Fruit fly (Drosophila melanogaster) whole organism, embryonic: Measurements from ENCODE around the gene topi.

Experiments used
- Ada2b ChIP-seq: fragments of 200-800 bp; sonication (Bioruptor generic); IDR thresholded peaks from 2 replicates; pipeline ENCODE4 v1.3.6; 2022; ENCODE audit warnings: missing biosample characterization, missing genetic modification characterization
- Aef1 ChIP-seq: fragments of 200-800 bp; sonication (Bioruptor generic); IDR thresholded peaks from 3 replicates; pipeline ENCODE4 v1.3.6; 2022; ENCODE audit warnings: missing biosample characterization, missing genetic modification characterization
- B-H1 ChIP-seq: fragments of 200-800 bp; sonication (Bioruptor generic); IDR thresholded peaks from 3 replicates; pipeline ENCODE4 v1.3.6; 2022; ENCODE audit warnings: missing biosample characterization, missing genetic modification characterization
- Bdp1 ChIP-seq: fragments of 200-800 bp; sonication (Bioruptor generic); optimal IDR thresholded peaks from 3 replicates; lab custom pipeline; 2016; ENCODE audit warnings: missing biosample characterization, missing genetic modification characterization
- Blimp-1 ChIP-seq: fragments of 200-800 bp; sonication (Bioruptor generic); optimal IDR thresholded peaks from 3 replicates; lab custom pipeline; 2018; ENCODE audit warnings: missing biosample characterization, missing genetic modification characterization, mild to moderate bottlenecking, moderate library complexity, missing genetic modification reagents
- BtbVII ChIP-seq: fragments of 200-800 bp; sonication (Bioruptor generic); optimal IDR thresholded peaks from 3 replicates; lab custom pipeline; 2017; ENCODE audit warnings: missing biosample characterization, mild to moderate bottlenecking, missing genetic modification characterization
- CG12236 ChIP-seq: fragments of 200-800 bp; sonication (Bioruptor generic); optimal IDR thresholded peaks from 2 replicates; lab custom pipeline; 2016; ENCODE audit warnings: missing biosample characterization, missing genetic modification characterization
- CG12744 ChIP-seq: fragments of 200-800 bp; sonication (Bioruptor generic); optimal IDR thresholded peaks from 2 replicates; lab custom pipeline; 2016; ENCODE audit warnings: missing biosample characterization, missing genetic modification characterization
- CG12942 ChIP-seq: fragments of 200-800 bp; sonication (Bioruptor generic); optimal IDR thresholded peaks from 3 replicates; lab custom pipeline; 2016; ENCODE audit warnings: missing biosample characterization, missing genetic modification characterization
- CG13624 ChIP-seq: fragments of 200-800 bp; sonication (Bioruptor generic); optimal IDR thresholded peaks from 2 replicates; lab custom pipeline; 2016; ENCODE audit warnings: missing biosample characterization, missing genetic modification characterization
- CG14014 ChIP-seq: fragments of 200-800 bp; sonication (Bioruptor generic); IDR thresholded peaks from 2 replicates; pipeline ENCODE4 v1.3.6; 2022; ENCODE audit warnings: missing biosample characterization, missing genetic modification characterization
- CG15269 ChIP-seq: fragments of 200-800 bp; sonication (Bioruptor generic); optimal IDR thresholded peaks from 2 replicates; lab custom pipeline; 2018; ENCODE audit warnings: missing biosample characterization, mild to moderate bottlenecking, missing genetic modification characterization, moderate library complexity
- CG15479 ChIP-seq: fragments of 200-800 bp; sonication (Bioruptor generic); optimal IDR thresholded peaks from 3 replicates; lab custom pipeline; 2019; ENCODE audit warnings: missing biosample characterization, mild to moderate bottlenecking, missing genetic modification characterization, moderate library complexity
- CG2712 ChIP-seq: fragments of 200-800 bp; optimal IDR thresholded peaks from 3 replicates; lab custom pipeline; 2019; ENCODE audit warnings: missing biosample characterization, mild to moderate bottlenecking, missing genetic modification characterization, moderate library complexity
- CG34224 ChIP-seq: fragments of 200-800 bp; sonication (Bioruptor generic); IDR thresholded peaks from 3 replicates; pipeline ENCODE4 v1.3.6; 2022; ENCODE audit warnings: missing biosample characterization, missing genetic modification characterization; ENCODE audit not compliant: partially characterized antibody
- CG3726 ChIP-seq: fragments of 200-800 bp; sonication (Bioruptor generic); IDR thresholded peaks from 3 replicates; pipeline ENCODE4, ENCODE4 v1.3.6; 2022; ENCODE audit warnings: missing biosample characterization, missing genetic modification characterization
- CG43689 ChIP-seq: fragments of 200-800 bp; sonication (Bioruptor generic); IDR thresholded peaks from 2 replicates; pipeline ENCODE4 v1.3.6; 2022; ENCODE audit warnings: missing biosample characterization, missing genetic modification characterization
- CG6791 ChIP-seq: fragments of 200-800 bp; sonication (Bioruptor generic); IDR thresholded peaks from 3 replicates; pipeline ENCODE4 v1.3.6; 2022; ENCODE audit warnings: missing biosample characterization, missing genetic modification characterization; ENCODE audit not compliant: partially characterized antibody
- CG8478 ChIP-seq: fragments of >200 bp; optimal IDR thresholded peaks from 2 replicates; lab custom pipeline; 2018
- CG9215 ChIP-seq: fragments of 200-800 bp; sonication (Bioruptor generic); IDR thresholded peaks from 2 replicates; pipeline ENCODE4 v1.3.6; 2022; ENCODE audit warnings: missing biosample characterization, missing genetic modification characterization
- CG9932 ChIP-seq: fragments of 200-800 bp; sonication (Bioruptor generic); IDR thresholded peaks from 2 replicates; pipeline ENCODE4 v1.3.6; 2022; ENCODE audit warnings: missing biosample characterization, missing genetic modification characterization
- Dip3 ChIP-seq: fragments of 200-800 bp; sonication (Bioruptor generic); optimal IDR thresholded peaks from 3 replicates; lab custom pipeline; 2016; ENCODE audit warnings: missing biosample characterization, missing genetic modification characterization
- Eip74EF ChIP-seq, 2 experiments: fragments of 200-800 bp in 1 of 2; fragments of >200 bp in 1 of 2; sonication (Bioruptor generic) in 1 of 2; optimal IDR thresholded peaks; 2 replicates each; lab custom pipeline; 2017 to 2019; ENCODE audit warnings: missing biosample characterization in 2 of 2, missing genetic modification characterization in 2 of 2, mild to moderate bottlenecking in 1 of 2, moderate library complexity in 1 of 2
- Ets65A ChIP-seq: fragments of 200-800 bp; sonication (Bioruptor generic); peaks from one replicate; lab custom pipeline; 2016; ENCODE audit warnings: missing biosample characterization, missing genetic modification characterization
- H2.0 ChIP-seq: fragments of 200-800 bp; sonication (Bioruptor generic); IDR thresholded peaks from 2 replicates; pipeline ENCODE4 v1.3.6; 2022; ENCODE audit warnings: missing biosample characterization, missing genetic modification characterization
- Mes4 ChIP-seq: fragments of 200-800 bp; sonication (Bioruptor generic); optimal IDR thresholded peaks from 2 replicates; lab custom pipeline; 2016; ENCODE audit warnings: missing biosample characterization, missing genetic modification characterization
- Nf-YC ChIP-seq: fragments of 200-800 bp; optimal IDR thresholded peaks from 3 replicates; lab custom pipeline; 2019; ENCODE audit warnings: missing biosample characterization, mild to moderate bottlenecking, missing genetic modification characterization, moderate library complexity
- Optix ChIP-seq: fragments of 200-800 bp; sonication (Bioruptor generic); IDR thresholded peaks from 3 replicates; pipeline ENCODE4 v1.3.6; 2022; ENCODE audit warnings: missing biosample characterization, missing genetic modification characterization
- Six4 ChIP-seq: fragments of 200-800 bp; sonication (Bioruptor generic); optimal IDR thresholded peaks from 2 replicates; lab custom pipeline; 2016; ENCODE audit warnings: missing biosample characterization, missing genetic modification characterization
- TFAM ChIP-seq: fragments of 200-800 bp; sonication (Bioruptor generic); optimal IDR thresholded peaks from 2 replicates; lab custom pipeline; 2017; ENCODE audit warnings: missing biosample characterization, missing genetic modification characterization, inconsistent platforms
- ase ChIP-seq: fragments of 200-800 bp; sonication (Bioruptor generic); IDR thresholded peaks from 3 replicates; pipeline ENCODE4 v1.3.6; 2022; ENCODE audit warnings: missing biosample characterization, missing genetic modification characterization
- bbx ChIP-seq: fragments of 200-800 bp; sonication (Bioruptor generic); IDR thresholded peaks from 2 replicates; pipeline ENCODE4 v1.3.6; 2022; ENCODE audit warnings: missing biosample characterization, missing genetic modification characterization; ENCODE audit not compliant: partially characterized antibody
- btn ChIP-seq: fragments of 200-800 bp; sonication (Bioruptor generic); optimal IDR thresholded peaks from 2 replicates; lab custom pipeline; 2016; ENCODE audit warnings: missing biosample characterization, missing genetic modification characterization
- chn ChIP-seq: fragments of 200-800 bp; sonication (Bioruptor generic); optimal IDR thresholded peaks from 2 replicates; lab custom pipeline; 2016; ENCODE audit warnings: missing biosample characterization, missing genetic modification characterization
- dan ChIP-seq: fragments of 200-800 bp; sonication (Bioruptor generic); IDR thresholded peaks from 2 replicates; pipeline ENCODE4 v1.3.6; 2022; ENCODE audit warnings: missing biosample characterization, missing genetic modification characterization
- dysf ChIP-seq: fragments of 200-800 bp; sonication (Bioruptor generic); IDR thresholded peaks from 3 replicates; pipeline ENCODE4 v1.3.6; 2022; ENCODE audit warnings: missing biosample characterization, missing genetic modification characterization
- fd102C ChIP-seq: fragments of 200-800 bp; sonication (Bioruptor generic); optimal IDR thresholded peaks from 2 replicates; lab custom pipeline; 2018; ENCODE audit warnings: missing biosample characterization, mild to moderate bottlenecking, missing genetic modification characterization, moderate library complexity
- fd64A ChIP-seq: fragments of 200-800 bp; sonication (Bioruptor generic); optimal IDR thresholded peaks from 3 replicates; lab custom pipeline; 2018; ENCODE audit warnings: missing biosample characterization, mild to moderate bottlenecking, missing genetic modification characterization
- fu2 ChIP-seq: fragments of 200-800 bp; sonication (Bioruptor generic); optimal IDR thresholded peaks from 2 replicates; lab custom pipeline; 2016; ENCODE audit warnings: missing biosample characterization, missing genetic modification characterization
- gem ChIP-seq: fragments of 200-800 bp; sonication (Bioruptor generic); optimal IDR thresholded peaks from 2 replicates; lab custom pipeline; 2019; ENCODE audit warnings: missing biosample characterization, mild to moderate bottlenecking, missing genetic modification characterization, moderate library complexity
- gt ChIP-seq: fragments of 200-800 bp; sonication (Bioruptor generic); IDR thresholded peaks from 2 replicates; pipeline ENCODE4 v1.3.6; 2022; ENCODE audit warnings: missing biosample characterization, missing genetic modification characterization
- hb ChIP-seq: fragments of 200-800 bp; sonication (Bioruptor generic); IDR thresholded peaks from 3 replicates; pipeline ENCODE4 v1.3.6; 2022; ENCODE audit warnings: missing biosample characterization, missing genetic modification characterization; ENCODE audit not compliant: partially characterized antibody
- her ChIP-seq: fragments of 200-800 bp; sonication (Bioruptor generic); optimal IDR thresholded peaks from 2 replicates; lab custom pipeline; 2016; ENCODE audit warnings: missing biosample characterization, missing genetic modification characterization
- klu ChIP-seq: fragments of 200-800 bp; sonication (Bioruptor generic); IDR thresholded peaks from 2 replicates; pipeline ENCODE4 v1.3.6; 2022; ENCODE audit warnings: missing biosample characterization, missing genetic modification characterization
- oc ChIP-seq: fragments of 200-800 bp; sonication (Bioruptor generic); optimal IDR thresholded peaks from 2 replicates; lab custom pipeline; 2018; ENCODE audit warnings: missing biosample characterization, mild to moderate bottlenecking, missing genetic modification characterization, moderate library complexity
- p53 ChIP-seq: fragments of 200-800 bp; sonication (Bioruptor generic); optimal IDR thresholded peaks from 2 replicates; lab custom pipeline; 2016; ENCODE audit warnings: missing biosample characterization, missing genetic modification characterization
- peb ChIP-seq: fragments of 200-800 bp; sonication (Bioruptor generic); IDR thresholded peaks from 2 replicates; pipeline ENCODE4 v1.3.6; 2022; ENCODE audit warnings: missing biosample characterization, missing genetic modification characterization
- pho ChIP-seq: fragments of 200-800 bp; sonication (Bioruptor generic); optimal IDR thresholded peaks from 2 replicates; lab custom pipeline; 2016; ENCODE audit warnings: missing biosample characterization, missing genetic modification characterization
- psq ChIP-seq: fragments of 200-800 bp; sonication (Bioruptor generic); optimal IDR thresholded peaks from 2 replicates; lab custom pipeline; 2017; ENCODE audit warnings: missing biosample characterization, missing genetic modification characterization
- seq ChIP-seq: fragments of 200-800 bp; sonication (Bioruptor generic); IDR thresholded peaks from 2 replicates; pipeline ENCODE4 v1.3.6; 2022; ENCODE audit warnings: missing biosample characterization, missing genetic modification characterization
- sob ChIP-seq: fragments of 200-800 bp; sonication (Bioruptor generic); IDR thresholded peaks from 2 replicates; pipeline ENCODE4 v1.3.6; 2022; ENCODE audit warnings: missing biosample characterization, missing genetic modification characterization
- tin ChIP-seq: fragments of 200-800 bp; sonication (Bioruptor generic); optimal IDR thresholded peaks from 3 replicates; lab custom pipeline; 2016; ENCODE audit warnings: missing biosample characterization, missing genetic modification characterization

topi gene

dm6 chr3R:9777941-9778360, 3.0 kb downstream of the topi start, which contains the start of gene RpS29 (continued):
- TF ChIP-seq CG12942 (GFP tag; lab: Kevin White, UChicago) (peak; percentile 78), fd64A (peak; percentile 59), klu (GFP tag; lab: Robert Waterston, UW) (peak; percentile 31; the same call in 1 of the 2 replicates), Ada2b (GFP tag; lab: Robert Waterston, UW) (peak; percentile 76), oc (tag; lab: Kevin White, UChicago) (peak; percentile 63), hb (GFP tag; lab: Robert Waterston, UW) (peak; percentile 89), CG2712 (tag; lab: Kevin White, UChicago) (peak; percentile 73), CG9932 (GFP tag; lab: Robert Waterston, UW) (peak; percentile 95), psq (GFP tag; lab: Kevin White, UChicago) (peak; percentile 50), fd102C (GFP tag; lab: Kevin White, UChicago) (no peak), p53 (GFP tag; lab: Kevin White, UChicago) (peak; percentile 83), peb (GFP tag; lab: Robert Waterston, UW) (0 out of 2 replicates have a peak, but pooled peaks have one; percentile 17), her (GFP tag; lab: Kevin White, UChicago) (peak; percentile 89), Dip3 (GFP tag; lab: Kevin White, UChicago) (peak; percentile 72), dysf (GFP tag; lab: Robert Waterston, UW) (peak; percentile 80), pho (GFP tag; lab: Kevin White, UChicago) (peak; percentile 89), gem (peak; percentile 61), CG15479 (no peak), Optix (GFP tag; lab: Robert Waterston, UW) (peak; percentile 46; the same call in 1 of the 3 replicates), CG12236 (GFP tag; lab: Kevin White, UChicago) (peak; percentile 42), CG8478 (lab: Kevin White, UChicago) (no peak), seq (no peak; the same call in 1 of the 2 replicates), bbx (GFP tag; lab: Robert Waterston, UW) (peak; percentile 95), BtbVII (GFP tag; lab: Kevin White, UChicago) (peak; percentile 78), tin (GFP tag; lab: Kevin White, UChicago) (peak; percentile 74), CG9215 (GFP tag; lab: Robert Waterston, UW) (peak; percentile 58; the same call in 1 of the 2 replicates), ase (GFP tag; lab: Robert Waterston, UW) (peak; percentile 65; the same call in 2 of the 3 replicates), Mes4 (GFP tag; lab: Kevin White, UChicago) (peak; percentile 84), Bdp1 (GFP tag; lab: Kevin White, UChicago) (peak; percentile 76), btn (GFP tag; lab: Kevin White, UChicago) (no peak), CG6791 (GFP tag; lab: Robert Waterston, UW) (peak; percentile 97), CG3726 (GFP tag; lab: Robert Waterston, UW) (peak; percentile 69; the same call in 2 of the 3 replicates), Blimp-1 (peak; percentile 60), CG34224 (peak; percentile 93), dan (no peak), TFAM (no peak), Nf-YC (tag; lab: Kevin White, UChicago) (peak; percentile 68), fu2 (GFP tag; lab: Kevin White, UChicago) (peak; percentile 84), CG43689 (no peak), gt (GFP tag; lab: Robert Waterston, UW) (0 out of 2 replicates have a peak, but pooled peaks have one; percentile 10), Aef1 (GFP tag; lab: Robert Waterston, UW) (peak; percentile 77), Six4 (GFP tag; lab: Kevin White, UChicago) (peak; percentile 61), chn (GFP tag; lab: Kevin White, UChicago) (peak; percentile 82), H2.0 (GFP tag; lab: Robert Waterston, UW) (peak; percentile 74), Ets65A (GFP tag; lab: Kevin White, UChicago) (peak; percentile 99), CG14014 (peak; percentile 79), Eip74EF (GFP tag; optimal IDR thresholded peaks at IDR 0.05; lab: Kevin White, UChicago) (peak in 1 of 2 experiments; percentile 69), B-H1 (peak; percentile 48; the same call in 1 of the 3 replicates), CG12744 (GFP tag; lab: Kevin White, UChicago) (peak; percentile 77), CG13624 (GFP tag; lab: Kevin White, UChicago) (peak; percentile 92), CG15269 (tag; lab: Kevin White, UChicago) (peak; percentile 58), sob (GFP tag; lab: Robert Waterston, UW) (peak; percentile 93)
